Fruit fly (Drosophila melanogaster): ENCODE data around the gene sNPF-R.

dm6 chr3L:20133168-20133567 is 44.4 kb upstream of the sNPF-R start, which contains the start of gene CG7335:
- no peak for TF ChIP-seq ttk (optimal IDR thresholded peaks at IDR 0.05)
- TF ChIP-seq insv (optimal IDR thresholded peaks at IDR 0.05) = no peak
- no peak for TF ChIP-seq psq (optimal IDR thresholded peaks at IDR 0.05)
- no peak for TF ChIP-seq Sin3A (optimal IDR thresholded peaks at IDR 0.05)
